Worm (Caenorhabditis elegans): ENCODE results near the gene T10G3.2.

T10G3.2 gene

DNA sequence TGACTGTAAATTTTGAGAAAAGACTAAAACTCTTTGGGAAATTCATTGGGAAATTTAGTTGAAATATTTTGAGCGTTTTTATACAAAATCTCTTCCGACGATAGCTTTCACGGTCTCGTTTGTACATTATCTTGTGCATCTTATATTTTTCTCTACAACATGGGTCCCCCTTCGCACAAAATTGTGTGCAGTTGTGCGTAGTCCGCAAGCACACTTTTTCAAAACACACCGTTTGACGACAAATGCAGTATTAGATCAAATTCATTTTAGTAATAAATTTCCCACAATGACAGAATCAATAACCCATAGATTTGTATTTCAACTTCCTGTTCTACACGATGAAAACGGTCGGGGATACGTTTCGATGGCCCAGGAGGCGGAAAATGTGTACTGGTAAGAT lies 21.8 kb downstream of the T10G3.2 start, which contains the start of gene F25H9.2 (continued):
- TF ChIP-seq zag-1 (tag; optimal IDR thresholded peaks at IDR 0.05), result no peak
- TF ChIP-seq nhr-47 (tag; optimal IDR thresholded peaks at IDR 0.05), result no peak
- peak in 1 of 2 experiments; percentile 2 for TF ChIP-seq mdl-1 (tag; optimal IDR thresholded peaks at IDR 0.05)
- no peak for TF ChIP-seq snpc-4 (tag; optimal IDR thresholded peaks at IDR 0.05)
- no peak for TF ChIP-seq ces-1 (GFP tag; optimal IDR thresholded peaks at IDR 0.05)
- peak in 2 of 3 experiments; percentile 55 to 61 for TF ChIP-seq dpl-1 (GFP tag; optimal IDR thresholded peaks at IDR 0.05)
- peak; percentile 90 for TF ChIP-seq F16B12.6 (tag; optimal IDR thresholded peaks at IDR 0.05)
- no peak for TF ChIP-seq nhr-20 (tag; optimal IDR thresholded peaks at IDR 0.05)
- no peak for TF ChIP-seq sup-37 (GFP tag; optimal IDR thresholded peaks at IDR 0.05)
- TF ChIP-seq lin-13 (GFP tag; optimal IDR thresholded peaks at IDR 0.05), result no peak
- TF ChIP-seq unc-86 (tag; optimal IDR thresholded peaks at IDR 0.05), result no peak
- TF ChIP-seq nhr-85 (tag), result no peak
- TF ChIP-seq vab-15 (tag; optimal IDR thresholded peaks at IDR 0.05), result no peak
- TF ChIP-seq hpl-2 (GFP tag; optimal IDR thresholded peaks at IDR 0.05), result no peak
- TF ChIP-seq elt-3 (tag; optimal IDR thresholded peaks at IDR 0.05), result no peak
- TF ChIP-seq unc-98 (GFP tag; IDR thresholded peaks at IDR 0.05), result no peak
- TF ChIP-seq ceh-82 (tag; optimal IDR thresholded peaks at IDR 0.05), result peak in 1 of 3 experiments; percentile 8
- no peak for TF ChIP-seq nhr-12 (tag; optimal IDR thresholded peaks at IDR 0.05)
- no peak for TF ChIP-seq skn-1 (tag; optimal IDR thresholded peaks at IDR 0.05)
- TF ChIP-seq blmp-1 (tag; optimal IDR thresholded peaks at IDR 0.05), result peak; percentile 26
- TF ChIP-seq nhr-19 (GFP tag; conservative IDR thresholded peaks at IDR 0.05), result no peak
- TF ChIP-seq lin-14 (GFP tag; optimal IDR thresholded peaks at IDR 0.05), result no peak
- TF ChIP-seq lsy-2 (tag; optimal IDR thresholded peaks at IDR 0.05), result peak; percentile 20 to 45

DNA sequence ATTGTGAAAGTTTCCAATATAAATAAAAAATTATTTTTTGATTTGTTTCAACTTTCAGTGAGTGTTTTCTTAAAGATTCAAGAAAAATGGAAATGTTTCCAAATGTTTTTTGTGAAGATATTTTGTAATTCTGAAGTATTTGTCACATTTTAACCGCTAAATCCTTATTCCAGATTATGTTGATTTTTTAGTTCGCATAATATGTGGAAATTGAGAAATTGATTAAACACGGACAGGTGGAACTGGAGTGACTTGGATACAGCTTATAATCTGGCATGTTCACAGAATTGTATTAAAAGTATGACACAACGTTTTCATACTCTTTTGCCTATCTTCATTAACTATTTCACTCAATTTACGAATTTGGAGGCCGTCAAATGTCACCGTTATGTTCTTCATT lies 24.2 kb downstream of the T10G3.2 start, which contains the start of gene lurp-3:
Gene lurp-3 (plus strand): TSS at position 301 of the 400 bp plus-strand sequence.
- TF ChIP-seq C16A3.4 (tag; optimal IDR thresholded peaks at IDR 0.05) (no peak), nhr-76 (tag; optimal IDR thresholded peaks at IDR 0.05) (no peak), dpl-1 (GFP tag; optimal IDR thresholded peaks at IDR 0.05) (no peak), dsc-1 (tag; optimal IDR thresholded peaks at IDR 0.05) (no peak), pax-3 (tag; optimal IDR thresholded peaks at IDR 0.05) (no peak), sup-37 (GFP tag; optimal IDR thresholded peaks at IDR 0.05) (no peak), Y116A8C.19 (tag; optimal IDR thresholded peaks at IDR 0.05; ENCODE audit: borderline replicate concordance) (no peak), nhr-77 (tag; optimal IDR thresholded peaks at IDR 0.05) (no peak), aly-2 (tag; optimal IDR thresholded peaks at IDR 0.05) (no peak), grh-1 (GFP tag; IDR thresholded peaks at IDR 0.05) (no peak), C04F5.9 (tag; optimal IDR thresholded peaks at IDR 0.05) (no peak), hlh-17 (GFP tag; optimal IDR thresholded peaks at IDR 0.05; ENCODE audit: borderline replicate concordance) (no peak), zip-4 (GFP tag; optimal IDR thresholded peaks at IDR 0.05) (no peak), tlp-1 (tag; optimal IDR thresholded peaks at IDR 0.05) (no peak), irx-1 (tag; optimal IDR thresholded peaks at IDR 0.05) (no peak), skn-1 (tag; optimal IDR thresholded peaks at IDR 0.05) (no peak), pqm-1 (tag; optimal IDR thresholded peaks at IDR 0.05) (no peak), nhr-237 (tag; optimal IDR thresholded peaks at IDR 0.05) (no peak), snu-23 (GFP tag; optimal IDR thresholded peaks at IDR 0.05) (no peak), lin-13 (GFP tag; optimal IDR thresholded peaks at IDR 0.05) (no peak)

DNA sequence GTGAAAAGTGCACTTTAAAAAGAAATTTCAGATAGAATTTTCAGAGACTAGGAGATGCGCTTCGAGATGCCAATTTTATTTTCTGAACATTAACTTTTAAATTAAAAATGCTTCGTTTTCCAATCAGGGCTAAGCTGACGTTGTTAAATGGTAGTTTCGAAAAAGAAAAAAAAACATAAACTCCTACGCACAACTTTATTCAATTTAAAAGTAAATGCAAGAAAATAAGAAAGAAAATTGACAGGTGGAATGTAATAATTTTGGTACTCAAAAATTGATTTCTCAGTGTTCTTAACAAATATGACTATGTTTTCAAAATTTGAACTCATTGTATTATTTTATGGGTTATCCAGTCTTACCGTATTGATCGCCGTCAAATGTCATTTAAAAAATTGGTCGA lies 26.3 kb downstream of the T10G3.2 start, which contains the start of gene lurp-2:
Gene lurp-2 (plus strand): TSS at position 301 of the 400 bp plus-strand sequence.
- TF ChIP-seq lsy-2 (tag; optimal IDR thresholded peaks at IDR 0.05) (no peak), ceh-63 (GFP tag; optimal IDR thresholded peaks at IDR 0.05) (no peak), unc-130 (tag; optimal IDR thresholded peaks at IDR 0.05) (no peak), pag-3 (tag; optimal IDR thresholded peaks at IDR 0.05; ENCODE audit: borderline replicate concordance, insufficient read depth) (no peak), mef-2 (tag; optimal IDR thresholded peaks at IDR 0.05) (no peak), nhr-76 (tag; optimal IDR thresholded peaks at IDR 0.05) (no peak), fkh-10 (GFP tag; optimal IDR thresholded peaks at IDR 0.05) (no peak), egl-13 (tag; optimal IDR thresholded peaks at IDR 0.05) (no peak)

All from whole organism, L1 larva.